Worm (Caenorhabditis elegans) whole organism, young adult: ENCODE data around the gene F20A1.2.

Source experiments
- B0035.1 ChIP-seq: sonication (generic microtip); optimal IDR thresholded peaks from 2 replicates; lab custom pipeline; 2016; ENCODE audit warnings: missing genetic modification characterization, mild to moderate bottlenecking, missing compliant biosample characterization, missing genotype, missing genetic modification reagents
- C06A6.2 ChIP-seq: fragments of 200-800 bp; sonication (Bioruptor generic); conservative IDR thresholded peaks from 2 replicates; pipeline ENCODE4 v1.3.6; 2022; ENCODE audit warnings: missing genetic modification characterization, missing compliant biosample characterization
- F10E7.11 ChIP-seq: sonication (generic microtip); optimal IDR thresholded peaks from 2 replicates; lab custom pipeline; 2017; ENCODE audit warnings: mild to moderate bottlenecking, missing genetic modification characterization, moderate library complexity, missing compliant biosample characterization
- F33H1.4 ChIP-seq: fragments of 200-800 bp; sonication (Bioruptor generic); IDR thresholded peaks from 2 replicates; pipeline ENCODE4 v1.3.6; 2022; ENCODE audit warnings: missing genetic modification reagents, missing genetic modification characterization, missing compliant biosample characterization
- F39B2.1 ChIP-seq: fragments of 200-800 bp; sonication (Bioruptor generic); IDR thresholded peaks from 2 replicates; pipeline ENCODE4 v1.3.6; 2022; ENCODE audit warnings: missing genetic modification reagents, missing genetic modification characterization, missing compliant biosample characterization
- F49E8.2 ChIP-seq: sonication (generic microtip); optimal IDR thresholded peaks from 3 replicates; lab custom pipeline; 2017; ENCODE audit warnings: missing genetic modification characterization, mild to moderate bottlenecking, missing compliant biosample characterization, antibody characterized with exemption, moderate library complexity; ENCODE audit not compliant: insufficient read depth
- Y56A3A.18 ChIP-seq: fragments of 200-800 bp; sonication (Bioruptor generic); IDR thresholded peaks from 2 replicates; pipeline ENCODE4 v1.3.6; 2022; ENCODE audit warnings: missing genetic modification reagents, missing genetic modification characterization, missing compliant biosample characterization
- ZK185.1 ChIP-seq: sonication (generic microtip); optimal IDR thresholded peaks from 2 replicates; lab custom pipeline; 2016; ENCODE audit warnings: mild to moderate bottlenecking, missing genetic modification characterization, missing compliant biosample characterization; ENCODE audit not compliant: poor library complexity, severe bottlenecking
- ama-1 ChIP-seq, 3 experiments: fragments of 150-350 bp in 1 of 3; sonication (generic microtip) in 2 of 3; optimal IDR thresholded peaks; 2 replicates each; lab custom pipeline; 2014 to 2018; ENCODE audit warnings: missing biosample characterization in 2 of 3, missing genetic modification characterization in 2 of 3, missing genetic modification reagents in 2 of 3
- aptf-3 ChIP-seq: fragments of 200-800 bp; sonication (Bioruptor generic); IDR thresholded peaks from 2 replicates; pipeline ENCODE4 v1.3.6; 2022; ENCODE audit warnings: missing genetic modification characterization, missing compliant biosample characterization
- attf-3 ChIP-seq: fragments of 200-800 bp; sonication (Bioruptor generic); conservative IDR thresholded peaks from 2 replicates; pipeline ENCODE4 v1.3.6; 2022; ENCODE audit warnings: missing genetic modification reagents, missing genetic modification characterization, missing compliant biosample characterization
- bed-2 ChIP-seq: fragments of 200-800 bp; sonication (Bioruptor generic); IDR thresholded peaks from 2 replicates; pipeline ENCODE4 v1.3.6; 2022; ENCODE audit warnings: missing genetic modification reagents, missing genetic modification characterization, missing compliant biosample characterization
- cebp-1 ChIP-seq, 2 experiments: fragments of 200-800 bp in 1 of 2; sonication (Bioruptor generic) in 1 of 2; sonication (generic microtip) in 1 of 2; IDR thresholded peaks in 1 of 2; optimal IDR thresholded peaks in 1 of 2; 2 replicates each; pipeline versions ENCODE4 v1.3.6 to Lab custom; 2017 to 2022; ENCODE audit warnings: missing compliant biosample characterization in 2 of 2, missing genetic modification characterization in 2 of 2, mild to moderate bottlenecking in 1 of 2, missing genetic modification reagents in 1 of 2, moderate library complexity in 1 of 2
- die-1 ChIP-seq: sonication (generic microtip); optimal IDR thresholded peaks from 2 replicates; lab custom pipeline; 2016; ENCODE audit warnings: missing genotype, mild to moderate bottlenecking, missing genetic modification characterization, missing compliant biosample characterization
- dox-1 ChIP-seq: fragments of 200-800 bp; sonication (Bioruptor generic); IDR thresholded peaks from 2 replicates; pipeline ENCODE4 v1.3.6; 2022; ENCODE audit warnings: missing genetic modification reagents, missing genetic modification characterization, missing compliant biosample characterization
- egl-18 ChIP-seq: fragments of 200-800 bp; sonication (Bioruptor generic); IDR thresholded peaks from 2 replicates; pipeline ENCODE4 v1.3.6; 2022; ENCODE audit warnings: missing genetic modification reagents, missing genetic modification characterization, missing compliant biosample characterization
- hlh-26 ChIP-seq: fragments of 200-800 bp; sonication (Bioruptor generic); conservative IDR thresholded peaks from 2 replicates; pipeline ENCODE4 v1.3.6; 2022; ENCODE audit warnings: missing genetic modification reagents, missing genetic modification characterization, missing compliant biosample characterization
- hmg-1.2 ChIP-seq: fragments of 200-800 bp; sonication (Bioruptor generic); IDR thresholded peaks from 2 replicates; pipeline ENCODE4 v1.3.6; 2022; ENCODE audit warnings: missing genetic modification reagents, missing genetic modification characterization, missing compliant biosample characterization
- hsf-1 ChIP-seq: fragments of 200-800 bp; sonication (Bioruptor generic); IDR thresholded peaks from 2 replicates; pipeline ENCODE4 v1.3.6; 2022; ENCODE audit warnings: missing genetic modification reagents, missing genetic modification characterization, missing compliant biosample characterization
- lin-26 ChIP-seq: fragments of 200-800 bp; sonication (Bioruptor generic); IDR thresholded peaks from 2 replicates; pipeline ENCODE4 v1.3.6; 2022; ENCODE audit warnings: missing genetic modification reagents, missing genetic modification characterization, missing compliant biosample characterization
- lin-35 ChIP-seq, 3 experiments: fragments of 150-350 bp in 2 of 3; sonication (generic microtip) in 1 of 3; optimal IDR thresholded peaks; 2 replicates each; lab custom pipeline; 2014 to 2018; ENCODE audit warnings: missing biosample characterization in 3 of 3, missing genetic modification characterization in 3 of 3, missing genetic modification reagents in 3 of 3
- lir-1 ChIP-seq: fragments of 200-800 bp; sonication (Bioruptor generic); conservative IDR thresholded peaks from 2 replicates; pipeline ENCODE4 v1.3.6; 2022; ENCODE audit warnings: missing genetic modification reagents, missing genetic modification characterization, missing compliant biosample characterization
- nhr-179 ChIP-seq: sonication (generic microtip); optimal IDR thresholded peaks from 2 replicates; lab custom pipeline; 2016; ENCODE audit warnings: mild to moderate bottlenecking, missing genetic modification characterization, missing compliant biosample characterization
- nhr-80 ChIP-seq: sonication (generic microtip); optimal IDR thresholded peaks from 2 replicates; lab custom pipeline; 2016; ENCODE audit warnings: missing genetic modification characterization, missing compliant biosample characterization
- pbrm-1 ChIP-seq: fragments of 200-800 bp; sonication (Bioruptor generic); IDR thresholded peaks from 2 replicates; pipeline ENCODE4 v1.3.6; 2022; ENCODE audit warnings: missing genetic modification reagents, missing genetic modification characterization, missing compliant biosample characterization
- pha-4 ChIP-seq: fragments of 150-350 bp; sonication (generic microtip); optimal IDR thresholded peaks from 2 replicates; lab custom pipeline; 2014; ENCODE audit warnings: missing biosample characterization, missing genetic modification reagents, missing genetic modification characterization
- rcor-1 ChIP-seq: fragments of 200-800 bp; sonication (Bioruptor generic); IDR thresholded peaks from 2 replicates; pipeline ENCODE4 v1.3.6; 2022; ENCODE audit warnings: missing genetic modification reagents, missing genetic modification characterization, missing compliant biosample characterization
- rec-8 ChIP-seq, 2 experiments: sonication (generic microtip); optimal IDR thresholded peaks; 2 replicates each; lab custom pipeline; 2016; ENCODE audit warnings: mild to moderate bottlenecking in 2 of 2, missing genetic modification characterization in 2 of 2, missing genetic modification reagents in 2 of 2, missing genotype in 2 of 2, missing biosample characterization in 1 of 2, missing compliant biosample characterization in 1 of 2, moderate library complexity in 1 of 2
- sdz-38 ChIP-seq: sonication (generic microtip); optimal IDR thresholded peaks from 2 replicates; lab custom pipeline; 2016; ENCODE audit warnings: missing genotype, missing genetic modification characterization, missing compliant biosample characterization
- sea-2 ChIP-seq: fragments of 200-800 bp; sonication (Bioruptor generic); IDR thresholded peaks from 2 replicates; pipeline ENCODE4 v1.3.6; 2022; ENCODE audit warnings: missing genetic modification characterization, missing compliant biosample characterization
- snpc-1.1 ChIP-seq: sonication (generic microtip); optimal IDR thresholded peaks from 2 replicates; lab custom pipeline; 2017; ENCODE audit warnings: missing genetic modification characterization, mild to moderate bottlenecking, missing compliant biosample characterization, antibody characterized with exemption, moderate library complexity, missing genotype, missing genetic modification reagents; ENCODE audit not compliant: insufficient read depth
- snpc-1.3 ChIP-seq: sonication (generic microtip); optimal IDR thresholded peaks from 2 replicates; lab custom pipeline; 2017; ENCODE audit warnings: missing genetic modification characterization, mild to moderate bottlenecking, missing compliant biosample characterization, antibody characterized with exemption, moderate library complexity, missing genotype, missing genetic modification reagents; ENCODE audit not compliant: insufficient read depth
- snpc-3.4 ChIP-seq: sonication (generic microtip); optimal IDR thresholded peaks from 2 replicates; lab custom pipeline; 2017; ENCODE audit warnings: missing genetic modification characterization, mild to moderate bottlenecking, missing compliant biosample characterization, antibody characterized with exemption, moderate library complexity, missing genotype, missing genetic modification reagents
- tlf-1 ChIP-seq: fragments of 200-800 bp; sonication (Bioruptor generic); optimal IDR thresholded peaks from 2 replicates; lab custom pipeline; 2018; ENCODE audit warnings: mild to moderate bottlenecking, missing genetic modification characterization, missing compliant biosample characterization
- unc-62 ChIP-seq: fragments of 150-350 bp; optimal IDR thresholded peaks from 2 replicates; lab custom pipeline; 2014; ENCODE audit warnings: missing biosample characterization, missing genetic modification reagents, missing genetic modification characterization
- zfh-2 ChIP-seq: fragments of 200-800 bp; sonication (Bioruptor generic); conservative IDR thresholded peaks from 2 replicates; pipeline ENCODE4 v1.3.6; 2022; ENCODE audit warnings: missing genetic modification reagents, missing genetic modification characterization, missing compliant biosample characterization
- zim-3 ChIP-seq: sonication (generic microtip); optimal IDR thresholded peaks from 2 replicates; lab custom pipeline; 2017; ENCODE audit warnings: mild to moderate bottlenecking, missing genetic modification characterization, moderate library complexity, missing compliant biosample characterization
- ztf-18 ChIP-seq: sonication (generic microtip); optimal IDR thresholded peaks from 2 replicates; lab custom pipeline; 2016; ENCODE audit warnings: missing genotype, mild to moderate bottlenecking, missing genetic modification characterization, missing compliant biosample characterization
- ztf-3 ChIP-seq: fragments of 200-800 bp; sonication (Bioruptor generic); optimal IDR thresholded peaks from 2 replicates; lab custom pipeline; 2018; ENCODE audit warnings: mild to moderate bottlenecking, missing genetic modification characterization, missing compliant biosample characterization

Gene F20A1.2

ce11 chrV:7046005-7046404 lies at the start of gene F20A1.2:
F20A1.2 (plus strand) TSS chrV:7046305.
- TF ChIP-seq egl-18 (GFP tag; lab: Robert Waterston, UW) (no peak), zim-3 (tag; lab: Kevin White, UChicago) (no peak), attf-3 (no peak), ZK185.1 (tag; lab: Kevin White, UChicago) (no peak), rec-8 (tag; optimal IDR thresholded peaks at IDR 0.05; lab: Kevin White, UChicago) (no peak), hsf-1 (no peak), lin-35 (GFP tag; optimal IDR thresholded peaks at IDR 0.05; lab: Kevin White, UChicago) (no peak), bed-2 (GFP tag; lab: Robert Waterston, UW) (no peak), ztf-18 (tag; lab: Kevin White, UChicago) (no peak), aptf-3 (no peak), snpc-1.3 (tag; lab: Kevin White, UChicago) (no peak)

- TF ChIP-seq nhr-80 (peak; percentile 3), zfh-2 (no peak), F10E7.11 (no peak)
Observed at ce11 chrV:6997041-6997552, 49.0 kb upstream of the F20A1.2 start, which contains the start of gene nhr-107. nhr-107 (minus strand) TSS chrV:6997091.

- no peak for TF ChIP-seq tlf-1 (GFP tag; lab: Kevin White, UChicago)
- no peak for TF ChIP-seq F39B2.1 (GFP tag; lab: Robert Waterston, UW)
- no peak for TF ChIP-seq cebp-1 (GFP tag; IDR thresholded peaks at IDR 0.05; lab: Robert Waterston, UW)
- peak; percentile 8 for TF ChIP-seq cebp-1 (tag; optimal IDR thresholded peaks at IDR 0.05; lab: Kevin White, UChicago)
- TF ChIP-seq sdz-38 (tag; lab: Kevin White, UChicago), result no peak
- no peak for TF ChIP-seq C06A6.2 (GFP tag; lab: Robert Waterston, UW)
- TF ChIP-seq die-1, result no peak
- peak; percentile 37; the same call in 1 of the 2 replicates for TF ChIP-seq hmg-1.2 (GFP tag; lab: Robert Waterston, UW)
- peak; percentile 72 for TF ChIP-seq pha-4 (tag; lab: Kevin White, UChicago)
- TF ChIP-seq bed-2 (GFP tag; lab: Robert Waterston, UW), result no peak
- no peak for TF ChIP-seq nhr-179 (tag; lab: Kevin White, UChicago)
- TF ChIP-seq F49E8.2 (tag; lab: Kevin White, UChicago), result no peak
- no peak for TF ChIP-seq unc-62
- no peak for TF ChIP-seq dox-1
- TF ChIP-seq nhr-80, result peak; percentile 55
- no peak for TF ChIP-seq pbrm-1 (GFP tag; lab: Robert Waterston, UW)
- TF ChIP-seq F10E7.11, result no peak
- TF ChIP-seq, all 124 proteins: peak for 4
Observed at ce11 chrV:6998303-6998884, 47.7 kb upstream of the F20A1.2 start, which contains the start of gene nhr-42. nhr-42 (plus strand) TSS chrV:6998819.

ce11 chrV:7000734-7001133 lies 45.4 kb upstream of the F20A1.2 start:
- TF ChIP-seq B0035.1 (tag; lab: Kevin White, UChicago), result no peak
- no peak for TF ChIP-seq Y56A3A.18
- no peak for TF ChIP-seq hsf-1
- no peak for TF ChIP-seq snpc-3.4
- TF ChIP-seq lir-1, result no peak
- no peak for TF ChIP-seq rcor-1 (GFP tag; lab: Robert Waterston, UW)
- no peak for TF ChIP-seq C06A6.2 (GFP tag; lab: Robert Waterston, UW)
- TF ChIP-seq ztf-3, result no peak
- no peak for TF ChIP-seq bed-2 (GFP tag; lab: Robert Waterston, UW)
- TF ChIP-seq ama-1 (optimal IDR thresholded peaks at IDR 0.05; lab: Kevin White, UChicago), result no peak
- no peak for TF ChIP-seq ama-1 (GFP tag; optimal IDR thresholded peaks at IDR 0.05; lab: Kevin White, UChicago)
- TF ChIP-seq hlh-26, result no peak
- no peak for TF ChIP-seq sea-2 (GFP tag; lab: Robert Waterston, UW)
- no peak for TF ChIP-seq lin-26 (GFP tag; lab: Robert Waterston, UW)
- TF ChIP-seq snpc-1.1 (tag; lab: Kevin White, UChicago), result no peak
- TF ChIP-seq F33H1.4 (GFP tag; lab: Robert Waterston, UW), result no peak
- TF ChIP-seq die-1, result no peak
- TF ChIP-seq hmg-1.2 (GFP tag; lab: Robert Waterston, UW), result no peak
